Worm (Caenorhabditis elegans): ENCODE results near the gene str-45.

DNA sequence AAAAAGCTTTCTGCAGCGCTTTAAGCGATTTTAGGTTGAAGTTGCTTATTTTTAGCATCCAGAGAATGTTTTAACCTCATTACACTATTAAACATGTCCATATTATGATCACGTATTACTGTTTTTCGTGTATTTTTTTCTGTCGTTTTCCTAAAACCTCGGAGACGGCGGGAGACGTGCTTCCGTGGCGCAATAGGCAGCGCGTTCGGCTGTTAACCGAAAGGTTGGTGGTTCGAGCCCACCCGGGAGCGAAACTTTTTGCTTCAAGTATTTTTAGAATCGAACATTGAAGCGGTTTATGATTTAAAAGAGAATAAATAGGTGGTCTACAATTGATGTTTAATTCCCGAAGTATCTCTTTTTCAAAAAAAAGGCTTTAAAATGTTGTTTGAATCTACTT, 2.3 kb upstream of the str-45 start:
- TF ChIP-seq flt-1 (GFP tag; IDR thresholded peaks at IDR 0.05) (no peak), ama-1 (optimal IDR thresholded peaks at IDR 0.05) (no peak), tbx-11 (GFP tag; IDR thresholded peaks at IDR 0.05) (no peak), pes-1 (GFP tag; IDR thresholded peaks at IDR 0.05) (no peak)
